Worm (Caenorhabditis elegans) whole organism, L4 larva: Measurements from ENCODE around the gene slo-2.

Source experiments
- D1046.2 ChIP-seq: fragments of 200-800 bp; sonication (Bioruptor generic); IDR thresholded peaks from 2 replicates; pipeline ENCODE4 v1.3.6; 2022; ENCODE audit warnings: missing genetic modification characterization, missing compliant biosample characterization
- R02D3.7 ChIP-seq: fragments of 150-350 bp; sonication (generic microtip); optimal IDR thresholded peaks from 3 replicates; lab custom pipeline; 2014; ENCODE audit warnings: missing biosample characterization, missing genetic modification characterization
- T20F7.1 ChIP-seq: fragments of 200-800 bp; sonication (Bioruptor generic); optimal IDR thresholded peaks from 2 replicates; lab custom pipeline; 2018; ENCODE audit warnings: mild to moderate bottlenecking, missing genetic modification characterization, missing compliant biosample characterization
- T26A8.4 ChIP-seq: fragments of 200-800 bp; sonication (Bioruptor generic); IDR thresholded peaks from 2 replicates; pipeline ENCODE4 v1.3.6; 2022; ENCODE audit warnings: missing genetic modification characterization, missing compliant biosample characterization
- aha-1 ChIP-seq: fragments of 150-350 bp; peaks from one replicate; lab custom pipeline; 2014; ENCODE audit warnings: missing biosample characterization, missing genetic modification characterization
- aly-2 ChIP-seq: sonication (generic microtip); optimal IDR thresholded peaks from 2 replicates; lab custom pipeline; 2018; ENCODE audit warnings: missing biosample characterization, missing genetic modification characterization
- ceh-62 ChIP-seq: sonication (generic microtip); optimal IDR thresholded peaks from 2 replicates; lab custom pipeline; 2017; ENCODE audit warnings: missing biosample characterization, missing genetic modification characterization
- ces-1 ChIP-seq: fragments of 150-350 bp; sonication (generic microtip); optimal IDR thresholded peaks from 4 replicates; lab custom pipeline; 2014; ENCODE audit warnings: missing biosample characterization, missing genetic modification reagents, missing genetic modification characterization
- daf-12 ChIP-seq: fragments of 150-350 bp; optimal IDR thresholded peaks from 2 replicates; lab custom pipeline; 2014; ENCODE audit warnings: missing biosample characterization, missing genetic modification reagents, missing genetic modification characterization
- daf-16 ChIP-seq, 3 experiments: sonication (generic microtip); optimal IDR thresholded peaks; 2 replicates each; lab custom pipeline; 2016 to 2017; ENCODE audit warnings: missing genetic modification characterization in 3 of 3, missing genetic modification reagents in 3 of 3, mild to moderate bottlenecking in 2 of 3, missing compliant biosample characterization in 2 of 3, missing biosample characterization in 1 of 3, moderate library complexity in 1 of 3
- daf-19 ChIP-seq: fragments of 200-800 bp; sonication (Bioruptor generic); conservative IDR thresholded peaks from 2 replicates; pipeline ENCODE4 v1.3.6; 2022; ENCODE audit warnings: missing genetic modification characterization, missing compliant biosample characterization
- daf-8 ChIP-seq: fragments of 200-800 bp; sonication (Bioruptor generic); IDR thresholded peaks from 2 replicates; pipeline ENCODE4 v1.3.6; 2022; ENCODE audit warnings: missing genetic modification characterization, missing compliant biosample characterization
- dmd-6 ChIP-seq: fragments of 200-800 bp; sonication (Bioruptor generic); IDR thresholded peaks from 2 replicates; pipeline ENCODE4 v1.3.6; 2022; ENCODE audit warnings: missing genetic modification reagents, missing genetic modification characterization, missing compliant biosample characterization
- dmd-8 ChIP-seq: fragments of 200-800 bp; sonication (Bioruptor generic); IDR thresholded peaks from 2 replicates; pipeline ENCODE4 v1.3.6; 2022; ENCODE audit warnings: missing genetic modification characterization, missing compliant biosample characterization
- gei-8 ChIP-seq: fragments of 200-800 bp; sonication (Bioruptor generic); optimal IDR thresholded peaks from 2 replicates; lab custom pipeline; 2018; ENCODE audit warnings: mild to moderate bottlenecking, missing genetic modification characterization, missing compliant biosample characterization
- hif-1 ChIP-seq, 2 experiments: sonication (generic microtip); optimal IDR thresholded peaks; 2 replicates each; lab custom pipeline; 2016 to 2017; ENCODE audit warnings: missing compliant biosample characterization in 2 of 2, missing genetic modification characterization in 2 of 2, missing genetic modification reagents in 2 of 2, missing genotype in 2 of 2, mild to moderate bottlenecking in 1 of 2
- hlh-11 ChIP-seq: fragments of 200-800 bp; sonication (Bioruptor generic); optimal IDR thresholded peaks from 2 replicates; lab custom pipeline; 2018; ENCODE audit warnings: mild to moderate bottlenecking, missing genetic modification characterization, missing compliant biosample characterization
- hlh-30 ChIP-seq: sonication (generic microtip); optimal IDR thresholded peaks from 2 replicates; lab custom pipeline; 2017; ENCODE audit warnings: antibody characterized with exemption, mild to moderate bottlenecking, missing genetic modification characterization, missing compliant biosample characterization; ENCODE audit not compliant: insufficient read depth
- hmg-1.1 ChIP-seq: fragments of 200-800 bp; sonication (Bioruptor generic); IDR thresholded peaks from 2 replicates; pipeline ENCODE4 v1.3.6; 2022; ENCODE audit warnings: missing genetic modification reagents, missing genetic modification characterization, missing compliant biosample characterization
- lim-7 ChIP-seq: fragments of 200-800 bp; sonication (Bioruptor generic); IDR thresholded peaks from 2 replicates; pipeline ENCODE4 v1.3.6; 2022; ENCODE audit warnings: missing genetic modification characterization, missing compliant biosample characterization
- lin-13 ChIP-seq: fragments of 150-350 bp; optimal IDR thresholded peaks from 2 replicates; lab custom pipeline; 2014; ENCODE audit warnings: missing biosample characterization, missing genetic modification reagents, missing genetic modification characterization
- lin-15B ChIP-seq: fragments of 150-350 bp; sonication (generic microtip); optimal IDR thresholded peaks from 3 replicates; lab custom pipeline; 2014; ENCODE audit warnings: missing biosample characterization, missing genetic modification characterization
- lir-3 ChIP-seq: sonication (generic microtip); optimal IDR thresholded peaks from 2 replicates; lab custom pipeline; 2016; ENCODE audit warnings: mild to moderate bottlenecking, missing genetic modification characterization, missing compliant biosample characterization
- mdl-1 ChIP-seq, 2 experiments: fragments of 150-350 bp in 1 of 2; sonication (generic microtip) in 1 of 2; optimal IDR thresholded peaks; 2 replicates each; lab custom pipeline; 2014 to 2017; ENCODE audit warnings: missing biosample characterization in 2 of 2, missing genetic modification characterization in 2 of 2
- mep-1 ChIP-seq: fragments of 150-350 bp; sonication (generic microtip); optimal IDR thresholded peaks from 3 replicates; lab custom pipeline; 2014; ENCODE audit warnings: missing biosample characterization, missing genetic modification characterization
- mes-2 ChIP-seq: sonication (generic microtip); optimal IDR thresholded peaks from 2 replicates; lab custom pipeline; 2016; ENCODE audit warnings: missing genotype, mild to moderate bottlenecking, missing genetic modification characterization, missing compliant biosample characterization; ENCODE audit not compliant: poor library complexity, severe bottlenecking
- mxl-3 ChIP-seq: fragments of 200-800 bp; sonication (Bioruptor generic); optimal IDR thresholded peaks from 2 replicates; lab custom pipeline; 2018; ENCODE audit warnings: mild to moderate bottlenecking, missing genetic modification characterization, missing compliant biosample characterization
- nhr-10 ChIP-seq: fragments of 150-350 bp; optimal IDR thresholded peaks from 2 replicates; lab custom pipeline; 2014; ENCODE audit warnings: missing biosample characterization, missing genetic modification characterization
- nhr-102 ChIP-seq: sonication (generic microtip); optimal IDR thresholded peaks from 2 replicates; lab custom pipeline; 2016; ENCODE audit warnings: mild to moderate bottlenecking, missing genetic modification characterization, moderate library complexity, missing compliant biosample characterization
- nhr-11 ChIP-seq: fragments of 150-350 bp; optimal IDR thresholded peaks from 2 replicates; lab custom pipeline; 2014; ENCODE audit warnings: missing biosample characterization, missing genetic modification characterization
- nhr-237 ChIP-seq: sonication (generic microtip); optimal IDR thresholded peaks from 2 replicates; lab custom pipeline; 2017; ENCODE audit warnings: missing biosample characterization, missing genetic modification characterization
- nhr-28 ChIP-seq: fragments of 150-350 bp; optimal IDR thresholded peaks from 2 replicates; lab custom pipeline; 2014; ENCODE audit warnings: missing biosample characterization, missing genetic modification characterization
- nhr-41 ChIP-seq: fragments of 200-800 bp; sonication (Bioruptor generic); IDR thresholded peaks from 2 replicates; pipeline ENCODE4 v1.3.6; 2022; ENCODE audit warnings: missing genetic modification reagents, missing genetic modification characterization, missing compliant biosample characterization
- nhr-42 ChIP-seq: fragments of 200-800 bp; sonication (Bioruptor generic); IDR thresholded peaks from 2 replicates; pipeline ENCODE4 v1.3.6; 2022; ENCODE audit warnings: missing genetic modification characterization, missing compliant biosample characterization
- nhr-48 ChIP-seq: sonication (generic microtip); optimal IDR thresholded peaks from 2 replicates; lab custom pipeline; 2016; ENCODE audit warnings: mild to moderate bottlenecking, missing genetic modification characterization, missing compliant biosample characterization
- pha-4 ChIP-seq, 2 experiments: fragments of 150-350 bp in 1 of 2; fragments of 200-800 bp in 1 of 2; sonication (Bioruptor generic) in 1 of 2; IDR thresholded peaks in 1 of 2; optimal IDR thresholded peaks in 1 of 2; 2 replicates each; pipeline versions ENCODE4 v1.3.6 to Lab custom; 2014 to 2022; ENCODE audit warnings: missing genetic modification characterization in 2 of 2, missing genetic modification reagents in 2 of 2, missing biosample characterization in 1 of 2, missing compliant biosample characterization in 1 of 2
- pqm-1 ChIP-seq: sonication (generic microtip); optimal IDR thresholded peaks from 2 replicates; lab custom pipeline; 2017; ENCODE audit warnings: missing biosample characterization, missing genetic modification characterization
- rbr-2 ChIP-seq: sonication (generic microtip); optimal IDR thresholded peaks from 2 replicates; lab custom pipeline; 2016; ENCODE audit warnings: missing genotype, missing genetic modification characterization, missing compliant biosample characterization
- saeg-2 ChIP-seq: fragments of 200-800 bp; sonication (Bioruptor generic); IDR thresholded peaks from 2 replicates; pipeline ENCODE4 v1.3.6; 2022; ENCODE audit warnings: missing genetic modification reagents, missing genetic modification characterization, missing compliant biosample characterization
- sdz-12 ChIP-seq: fragments of 200-800 bp; sonication (Bioruptor generic); optimal IDR thresholded peaks from 2 replicates; lab custom pipeline; 2018; ENCODE audit warnings: mild to moderate bottlenecking, missing genetic modification characterization, missing compliant biosample characterization
- set-16 ChIP-seq: fragments of 200-800 bp; sonication (Bioruptor generic); IDR thresholded peaks from 2 replicates; pipeline ENCODE4 v1.3.6; 2022; ENCODE audit warnings: missing genetic modification reagents, missing genetic modification characterization, missing compliant biosample characterization
- snpc-4 ChIP-seq: fragments of 150-350 bp; optimal IDR thresholded peaks from 2 replicates; lab custom pipeline; 2014; ENCODE audit warnings: missing biosample characterization, missing genetic modification characterization
- spr-1 ChIP-seq: sonication (generic microtip); optimal IDR thresholded peaks from 2 replicates; lab custom pipeline; 2016; ENCODE audit warnings: mild to moderate bottlenecking, missing genetic modification characterization, missing compliant biosample characterization
- spr-3 ChIP-seq: fragments of 200-800 bp; sonication (Bioruptor generic); optimal IDR thresholded peaks from 2 replicates; lab custom pipeline; 2018; ENCODE audit warnings: mild to moderate bottlenecking, missing genetic modification characterization, missing compliant biosample characterization
- tag-97 ChIP-seq: fragments of 200-800 bp; sonication (Bioruptor generic); IDR thresholded peaks from 2 replicates; pipeline ENCODE4 v1.3.6; 2022; ENCODE audit warnings: missing genetic modification characterization, missing compliant biosample characterization
- unc-130 ChIP-seq: sonication (generic microtip); optimal IDR thresholded peaks from 2 replicates; lab custom pipeline; 2016; ENCODE audit warnings: missing genetic modification reagents, missing genetic modification characterization, missing compliant biosample characterization
- unc-62 ChIP-seq, 3 experiments: fragments of 150-350 bp in 1 of 3; sonication (generic microtip); optimal IDR thresholded peaks in 2 of 3; peaks in 1 of 3; 1 replicate in 1 of 3; 2 replicates in 2 of 3; lab custom pipeline; 2014 to 2017; ENCODE audit warnings: missing biosample characterization in 3 of 3, missing genetic modification characterization in 3 of 3, missing genetic modification reagents in 3 of 3, missing genotype in 1 of 3
- zfp-2 ChIP-seq: sonication (generic microtip); optimal IDR thresholded peaks from 2 replicates; lab custom pipeline; 2016; ENCODE audit warnings: mild to moderate bottlenecking, missing genetic modification characterization, missing compliant biosample characterization
- ztf-11 ChIP-seq: fragments of 150-350 bp; optimal IDR thresholded peaks from 2 replicates; lab custom pipeline; 2014; ENCODE audit warnings: missing biosample characterization, missing genetic modification characterization

slo-2 gene

DNA sequence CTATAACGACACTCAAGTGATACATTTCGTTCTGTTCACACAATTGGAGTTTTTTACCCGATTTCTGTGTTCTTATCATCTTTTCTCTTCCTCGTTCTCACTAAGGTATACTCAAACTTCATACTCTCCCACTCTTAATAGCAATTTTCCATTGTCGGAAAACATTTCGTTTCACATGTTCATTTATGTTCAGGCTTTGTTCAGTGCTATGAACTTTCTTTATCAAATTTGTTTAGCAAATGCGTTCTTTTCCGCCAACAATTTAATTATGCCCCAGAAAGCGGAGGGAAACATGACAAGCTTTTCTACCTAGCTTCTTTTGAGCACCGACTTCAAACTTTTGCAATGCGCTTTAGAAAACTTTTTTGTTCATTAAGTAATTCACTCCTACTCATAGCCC lies 60.3 kb downstream of the slo-2 start:
- no peak for TF ChIP-seq nhr-48 (tag; lab: Kevin White, UChicago)
- TF ChIP-seq pqm-1, result peak; percentile 5
- TF ChIP-seq nhr-237 (tag; lab: Kevin White, UChicago), result no peak
- TF ChIP-seq set-16, result no peak
- 0 out of 2 replicates have a peak, but pooled peaks have one; percentile 56 for TF ChIP-seq tag-97 (GFP tag; lab: Robert Waterston, UW)
- TF ChIP-seq aha-1, result peak; percentile 94
- no peak for TF ChIP-seq daf-12 (tag; lab: Kevin White, UChicago)
- no peak for TF ChIP-seq mdl-1 (tag; optimal IDR thresholded peaks at IDR 0.05; lab: Kevin White, UChicago)
- TF ChIP-seq gei-8, result no peak
- TF ChIP-seq hif-1 (tag; optimal IDR thresholded peaks at IDR 0.05; lab: Kevin White, UChicago), result no peak
- no peak for TF ChIP-seq pha-4 (GFP tag; IDR thresholded peaks at IDR 0.05; lab: Robert Waterston, UW)
- TF ChIP-seq pha-4 (tag; optimal IDR thresholded peaks at IDR 0.05; lab: Kevin White, UChicago), result no peak
- no peak for TF ChIP-seq nhr-102 (tag; lab: Kevin White, UChicago)
- TF ChIP-seq lim-7 (GFP tag; lab: Robert Waterston, UW), result no peak
- peak; percentile 18; the same call in 1 of the 2 replicates for TF ChIP-seq dmd-6
- no peak for TF ChIP-seq hlh-11
- peak; percentile 34 for TF ChIP-seq nhr-28 (tag; lab: Kevin White, UChicago)
- no peak for TF ChIP-seq ztf-11
- TF ChIP-seq T26A8.4 (GFP tag; lab: Robert Waterston, UW), result no peak
- no peak for TF ChIP-seq nhr-41 (GFP tag; lab: Robert Waterston, UW)
- no peak for TF ChIP-seq nhr-42 (GFP tag; lab: Robert Waterston, UW)
- TF ChIP-seq snpc-4 (tag; lab: Kevin White, UChicago), result no peak
- TF ChIP-seq ces-1 (GFP tag; lab: Kevin White, UChicago), result peak; percentile 91
- no peak for TF ChIP-seq daf-8 (GFP tag; lab: Robert Waterston, UW)
- no peak for TF ChIP-seq unc-130 (GFP tag; lab: Kevin White, UChicago)
- no peak for TF ChIP-seq spr-3 (GFP tag; lab: Kevin White, UChicago)

ce11 chrX:11344899-11345298 lies 60.8 kb downstream of the slo-2 start:
- TF ChIP-seq daf-16 (GFP tag; optimal IDR thresholded peaks at IDR 0.05; lab: Kevin White, UChicago) (peak in 1 of 2 experiments; percentile 47), daf-16 (tag; optimal IDR thresholded peaks at IDR 0.05; lab: Kevin White, UChicago) (peak; percentile 17), mep-1 (tag; lab: Kevin White, UChicago) (no peak), aly-2 (tag; lab: Kevin White, UChicago) (no peak), lin-15B (tag; lab: Kevin White, UChicago) (no peak), R02D3.7 (tag; lab: Kevin White, UChicago) (no peak), zfp-2 (tag; lab: Kevin White, UChicago) (no peak), dmd-6 (no peak), mxl-3 (GFP tag; lab: Kevin White, UChicago) (peak; percentile 54), hmg-1.1 (GFP tag; lab: Robert Waterston, UW) (no peak), spr-1 (tag; lab: Kevin White, UChicago) (no peak), nhr-11 (tag; lab: Kevin White, UChicago) (peak; percentile 33), ceh-62 (no peak), nhr-28 (tag; lab: Kevin White, UChicago) (no peak), lin-13 (GFP tag; lab: Kevin White, UChicago) (no peak), saeg-2 (GFP tag; lab: Robert Waterston, UW) (no peak), D1046.2 (GFP tag; lab: Robert Waterston, UW) (no peak), gei-8 (no peak), ztf-11 (no peak), nhr-10 (no peak), T20F7.1 (GFP tag; lab: Kevin White, UChicago) (no peak), hlh-30 (tag; lab: Kevin White, UChicago) (peak; percentile 48), daf-19 (GFP tag; lab: Robert Waterston, UW) (no peak), lim-7 (GFP tag; lab: Robert Waterston, UW) (no peak), hif-1 (tag; optimal IDR thresholded peaks at IDR 0.05; lab: Kevin White, UChicago) (peak in 1 of 2 experiments; percentile 16), nhr-48 (tag; lab: Kevin White, UChicago) (no peak), lir-3 (no peak), hlh-11 (peak; percentile 42), sdz-12 (no peak), rbr-2 (tag; lab: Kevin White, UChicago) (no peak), tag-97 (GFP tag; lab: Robert Waterston, UW) (no peak), mes-2 (tag; lab: Kevin White, UChicago) (no peak), dmd-8 (no peak), unc-62 (GFP tag; optimal IDR thresholded peaks at IDR 0.05 in 1 of 2; lab: Kevin White, UChicago) (peak in 1 of 2 experiments; percentile 98), unc-62 (tag; optimal IDR thresholded peaks at IDR 0.05; lab: Kevin White, UChicago) (no peak)
